Worm (Caenorhabditis elegans): ENCODE data around the gene lipl-1.

DNA sequence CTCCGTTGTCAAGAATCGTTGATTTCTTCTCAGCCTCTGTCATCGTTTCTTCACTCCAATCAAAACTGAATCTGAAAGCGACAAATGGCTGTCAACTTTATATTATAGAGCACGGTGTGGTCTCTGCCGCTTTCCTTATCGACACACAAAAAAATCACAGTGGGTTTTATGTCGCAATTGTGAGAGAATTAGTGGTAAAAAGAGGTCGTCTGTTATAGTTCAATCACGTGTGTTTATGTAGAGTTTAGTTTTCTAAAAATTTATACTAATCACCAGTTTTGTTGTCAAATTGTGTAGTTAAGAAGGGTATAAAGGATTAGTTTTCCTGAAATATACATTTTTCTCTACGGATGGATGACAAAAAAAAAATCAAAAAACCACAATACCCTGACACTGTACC, 15.2 kb downstream of the lipl-1 start, which contains the start of gene T16G1.7:
- no peak for TF ChIP-seq nhr-12 (tag; optimal IDR thresholded peaks at IDR 0.05)
- TF ChIP-seq snpc-4 (tag; optimal IDR thresholded peaks at IDR 0.05), result no peak
- TF ChIP-seq fos-1 (tag; optimal IDR thresholded peaks at IDR 0.05), result no peak
- TF ChIP-seq nhr-11 (tag; optimal IDR thresholded peaks at IDR 0.05), result no peak
- no peak for TF ChIP-seq alr-1 (tag; optimal IDR thresholded peaks at IDR 0.05; ENCODE audit: borderline replicate concordance)
- TF ChIP-seq mdl-1 (tag; optimal IDR thresholded peaks at IDR 0.05), result no peak

All from whole organism, L1 larva.